Worm (Caenorhabditis elegans): ENCODE results near the gene C17E7.4.
A peak's percentile ranks its signal among the peaks of the same experiment; 100 is the strongest.

C17E7.4 gene

ce11 chrV:3877242-3877641, 15.4 kb upstream of the C17E7.4 start:
- TF ChIP-seq pat-9 (tag; optimal IDR thresholded peaks at IDR 0.05) (no peak), tbx-7 (tag; optimal IDR thresholded peaks at IDR 0.05) (no peak)

ce11 chrV:3878223-3878622, 14.4 kb upstream of the C17E7.4 start, which contains the start of gene nhr-159:
nhr-159 (minus strand) TSS chrV:3878323.
- TF ChIP-seq fkh-10 (GFP tag; optimal IDR thresholded peaks at IDR 0.05) (no peak), gmeb-2 (tag; optimal IDR thresholded peaks at IDR 0.05) (no peak), C08G9.2 (tag; optimal IDR thresholded peaks at IDR 0.05) (no peak), ceh-24 (tag; optimal IDR thresholded peaks at IDR 0.05) (no peak), hlh-30 (tag; optimal IDR thresholded peaks at IDR 0.05; ENCODE audit: insufficient read depth) (no peak), fax-1 (tag; optimal IDR thresholded peaks at IDR 0.05) (no peak), nhr-11 (tag; optimal IDR thresholded peaks at IDR 0.05) (no peak), npax-4 (tag; optimal IDR thresholded peaks at IDR 0.05) (no peak), ceh-30 (tag; optimal IDR thresholded peaks at IDR 0.05) (no peak), ama-1 (optimal IDR thresholded peaks at IDR 0.05) (no peak), nhr-232 (tag; optimal IDR thresholded peaks at IDR 0.05) (no peak)

- TF ChIP-seq sox-4 (tag; optimal IDR thresholded peaks at IDR 0.05) (no peak), unc-86 (tag; optimal IDR thresholded peaks at IDR 0.05) (no peak), che-1 (tag; optimal IDR thresholded peaks at IDR 0.05) (no peak), ceh-30 (tag; optimal IDR thresholded peaks at IDR 0.05) (no peak), odd-2 (tag; optimal IDR thresholded peaks at IDR 0.05) (no peak), ceh-18 (tag; optimal IDR thresholded peaks at IDR 0.05) (no peak), syd-9 (tag; optimal IDR thresholded peaks at IDR 0.05) (no peak), elt-4 (tag; optimal IDR thresholded peaks at IDR 0.05) (no peak), ttx-3 (tag; optimal IDR thresholded peaks at IDR 0.05) (no peak), fax-1 (tag; optimal IDR thresholded peaks at IDR 0.05) (no peak)
Measured at ce11 chrV:3884550-3884949, 8.1 kb upstream of the C17E7.4 start.

- TF ChIP-seq ceh-2 (tag; optimal IDR thresholded peaks at IDR 0.05) (no peak), pros-1 (tag; optimal IDR thresholded peaks at IDR 0.05) (no peak), madf-2 (tag; optimal IDR thresholded peaks at IDR 0.05) (no peak), nfya-1 (tag; optimal IDR thresholded peaks at IDR 0.05) (no peak), sox-4 (tag; optimal IDR thresholded peaks at IDR 0.05) (no peak), hlh-13 (GFP tag; optimal IDR thresholded peaks at IDR 0.05) (no peak)
Measured at ce11 chrV:3886104-3886503, 6.5 kb upstream of the C17E7.4 start, which contains the start of gene nhr-124. nhr-124 (minus strand) TSS chrV:3886204.

- no peak for TF ChIP-seq pha-2 (tag; optimal IDR thresholded peaks at IDR 0.05)
- TF ChIP-seq elt-2 (tag; optimal IDR thresholded peaks at IDR 0.05), result peak; percentile 16
Measured at ce11 chrV:3889113-3889512, 3.5 kb upstream of the C17E7.4 start, which contains the start of gene C17E7.13. C17E7.13 (minus strand) TSS chrV:3889288.

ce11 chrV:3890761-3891160, 1.9 kb upstream of the C17E7.4 start, which contains the start of gene C17E7.9:
C17E7.9 (minus strand) TSS chrV:3890861.
- TF ChIP-seq gmeb-2 (tag; optimal IDR thresholded peaks at IDR 0.05), result no peak

ce11 chrV:3891919-3892318, 735 bp upstream of the C17E7.4 start, which contains the start of gene C17E7.12:
C17E7.12 (minus strand) TSS chrV:3892019.
- TF ChIP-seq C08G9.2 (tag; optimal IDR thresholded peaks at IDR 0.05), result no peak
- no peak for TF ChIP-seq Y22D7AL.16 (tag; optimal IDR thresholded peaks at IDR 0.05)
- no peak for TF ChIP-seq ceh-6 (GFP tag; optimal IDR thresholded peaks at IDR 0.05)
- TF ChIP-seq K02D7.2 (tag; optimal IDR thresholded peaks at IDR 0.05), result no peak
- TF ChIP-seq ceh-19 (GFP tag; optimal IDR thresholded peaks at IDR 0.05), result no peak
- no peak for TF ChIP-seq pros-1 (tag; optimal IDR thresholded peaks at IDR 0.05)
- TF ChIP-seq nhr-11 (tag; optimal IDR thresholded peaks at IDR 0.05), result no peak
- TF ChIP-seq che-1 (tag; optimal IDR thresholded peaks at IDR 0.05), result no peak
- TF ChIP-seq syd-9 (tag; optimal IDR thresholded peaks at IDR 0.05), result no peak
- no peak for TF ChIP-seq madf-2 (tag; optimal IDR thresholded peaks at IDR 0.05)
- TF ChIP-seq dmd-4 (tag; optimal IDR thresholded peaks at IDR 0.05; ENCODE audit: borderline replicate concordance), result no peak
- no peak for TF ChIP-seq ceh-45 (GFP tag; IDR thresholded peaks at IDR 0.05)
- no peak for TF ChIP-seq hlh-8 (tag; optimal IDR thresholded peaks at IDR 0.05)
- TF ChIP-seq K09A11.1 (tag; optimal IDR thresholded peaks at IDR 0.05; ENCODE audit: insufficient read depth), result no peak
- TF ChIP-seq ceh-31 (tag; optimal IDR thresholded peaks at IDR 0.05), result no peak
- TF ChIP-seq unc-3 (GFP tag; conservative IDR thresholded peaks at IDR 0.05), result no peak
- no peak for TF ChIP-seq unc-3 (tag; optimal IDR thresholded peaks at IDR 0.05)
- TF ChIP-seq ahr-1 (tag; optimal IDR thresholded peaks at IDR 0.05), result no peak
- no peak for TF ChIP-seq F13H6.1 (tag; optimal IDR thresholded peaks at IDR 0.05)
- TF ChIP-seq hlh-30 (tag; optimal IDR thresholded peaks at IDR 0.05; ENCODE audit: insufficient read depth), result no peak
- TF ChIP-seq unc-42 (tag; optimal IDR thresholded peaks at IDR 0.05), result no peak

All from whole organism, late embryonic.